Worm (Caenorhabditis elegans): Measurements from ENCODE around the gene spds-1.

ce11 chrII:12768167-12768712, 38.5 kb upstream of the spds-1 start, which contains the start of the genes vps-2 and tiar-2:
- TF ChIP-seq aly-1 (tag; optimal IDR thresholded peaks at IDR 0.05) (no peak), ama-1 (optimal IDR thresholded peaks at IDR 0.05) (no peak)
